Fruit fly (Drosophila melanogaster) whole organism, embryonic: ENCODE data around the gene CG11892.

ENCODE experiments used
- CG11398 ChIP-seq: fragments of 200-800 bp; sonication (Bioruptor generic); optimal IDR thresholded peaks from 2 replicates; lab custom pipeline; 2016; ENCODE audit warnings: missing biosample characterization, missing genetic modification characterization
- CG11456 ChIP-seq: fragments of 200-800 bp; sonication (Bioruptor generic); IDR thresholded peaks from 3 replicates; pipeline ENCODE4 v1.3.6; 2022; ENCODE audit warnings: missing biosample characterization, missing genetic modification characterization
- CG12769 ChIP-seq: fragments of 200-800 bp; sonication (Bioruptor generic); optimal IDR thresholded peaks from 2 replicates; lab custom pipeline; 2019; ENCODE audit warnings: missing biosample characterization, mild to moderate bottlenecking, missing genetic modification characterization, moderate library complexity
- CG13894 ChIP-seq: fragments of 200-800 bp; sonication (Bioruptor generic); optimal IDR thresholded peaks from 3 replicates; lab custom pipeline; 2018; ENCODE audit warnings: missing biosample characterization, mild to moderate bottlenecking, missing genetic modification characterization, moderate library complexity
- CG15514 ChIP-seq: fragments of 200-800 bp; sonication (Bioruptor generic); optimal IDR thresholded peaks from 3 replicates; lab custom pipeline; 2017; ENCODE audit warnings: missing biosample characterization, missing genetic modification characterization, mild to moderate bottlenecking, moderate library complexity, missing genetic modification reagents
- CG31224 ChIP-seq: fragments of 200-800 bp; sonication (Bioruptor generic); IDR thresholded peaks from 2 replicates; pipeline ENCODE4 v1.3.6; 2022; ENCODE audit warnings: missing biosample characterization, missing genetic modification characterization
- CG3407 ChIP-seq: fragments of 200-800 bp; sonication (Bioruptor generic); optimal IDR thresholded peaks from 2 replicates; lab custom pipeline; 2018; ENCODE audit warnings: missing biosample characterization, mild to moderate bottlenecking, missing genetic modification characterization
- CG34376 ChIP-seq: fragments of 200-800 bp; sonication (Bioruptor generic); optimal IDR thresholded peaks from 2 replicates; lab custom pipeline; 2018; ENCODE audit warnings: missing biosample characterization, mild to moderate bottlenecking, missing genetic modification characterization
- CG3995 ChIP-seq: fragments of 200-800 bp; sonication (Bioruptor generic); optimal IDR thresholded peaks from 3 replicates; lab custom pipeline; 2016; ENCODE audit warnings: missing biosample characterization, missing genetic modification characterization
- CG42726 ChIP-seq: fragments of 200-800 bp; sonication (Bioruptor generic); IDR thresholded peaks from 2 replicates; pipeline ENCODE4 v1.3.6; 2022; ENCODE audit warnings: missing biosample characterization, missing genetic modification characterization; ENCODE audit not compliant: partially characterized antibody
- CG6765 ChIP-seq: fragments of 200-800 bp; sonication (Bioruptor generic); optimal IDR thresholded peaks from 3 replicates; lab custom pipeline; 2017; ENCODE audit warnings: missing biosample characterization, mild to moderate bottlenecking, missing genetic modification characterization
- CG8290 ChIP-seq, 3 experiments: fragments of 200-800 bp; sonication (Bioruptor generic); optimal IDR thresholded peaks; 2 replicates each; lab custom pipeline; 2016 to 2019; ENCODE audit warnings: missing biosample characterization in 3 of 3, missing genetic modification characterization in 3 of 3, mild to moderate bottlenecking in 2 of 3, moderate library complexity in 1 of 3
- Eip74EF ChIP-seq, 2 experiments: fragments of 200-800 bp in 1 of 2; fragments of >200 bp in 1 of 2; sonication (Bioruptor generic) in 1 of 2; optimal IDR thresholded peaks; 2 replicates each; lab custom pipeline; 2017 to 2019; ENCODE audit warnings: missing biosample characterization in 2 of 2, missing genetic modification characterization in 2 of 2, mild to moderate bottlenecking in 1 of 2, moderate library complexity in 1 of 2
- Hr78 ChIP-seq, 2 experiments: fragments of 200-800 bp in 1 of 2; fragments of >200 bp in 1 of 2; sonication (Bioruptor generic) in 1 of 2; optimal IDR thresholded peaks; 2 replicates each; lab custom pipeline; 2017 to 2019; ENCODE audit warnings: missing biosample characterization in 2 of 2, missing genetic modification characterization in 2 of 2, mild to moderate bottlenecking in 1 of 2, moderate library complexity in 1 of 2
- Jarid2 ChIP-seq: fragments of 200-800 bp; sonication (Bioruptor generic); optimal IDR thresholded peaks from 3 replicates; lab custom pipeline; 2017; ENCODE audit warnings: mild to moderate bottlenecking, missing biosample characterization, missing genetic modification reagents, missing genetic modification characterization
- Side ChIP-seq: fragments of 200-800 bp; sonication (Bioruptor generic); optimal IDR thresholded peaks from 2 replicates; lab custom pipeline; 2016; ENCODE audit warnings: missing biosample characterization, missing genetic modification characterization
- TFAM ChIP-seq: fragments of 200-800 bp; sonication (Bioruptor generic); optimal IDR thresholded peaks from 2 replicates; lab custom pipeline; 2017; ENCODE audit warnings: missing biosample characterization, missing genetic modification characterization, inconsistent platforms
- Trl ChIP-seq, 3 experiments: fragments of >200 bp in 2 of 3; fragments of 200-800 bp in 1 of 3; sonication (Bioruptor generic) in 1 of 3; optimal IDR thresholded peaks; 2 replicates in 1 of 3; 3 replicates in 2 of 3; lab custom pipeline; 2016 to 2017; ENCODE audit warnings: missing biosample characterization in 1 of 3, missing genetic modification characterization in 1 of 3
- aop ChIP-seq: fragments of 200-800 bp; sonication (Bioruptor generic); IDR thresholded peaks from 2 replicates; pipeline ENCODE4 v1.3.6; 2022; ENCODE audit warnings: missing biosample characterization, missing genetic modification characterization
- cwo ChIP-seq: fragments of 200-800 bp; sonication (Bioruptor generic); optimal IDR thresholded peaks from 3 replicates; lab custom pipeline; 2017; ENCODE audit warnings: missing biosample characterization, missing genetic modification characterization, mild to moderate bottlenecking, moderate library complexity, missing genetic modification reagents
- exex ChIP-seq: fragments of 200-800 bp; sonication (Bioruptor generic); optimal IDR thresholded peaks from 4 replicates; lab custom pipeline; 2018; ENCODE audit warnings: missing biosample characterization, mild to moderate bottlenecking, missing genetic modification characterization, moderate library complexity
- ftz-f1 ChIP-seq: fragments of 200-800 bp; sonication (Bioruptor generic); optimal IDR thresholded peaks from 2 replicates; lab custom pipeline; 2016; ENCODE audit warnings: missing biosample characterization, missing genetic modification characterization
- h ChIP-seq: fragments of >200 bp; optimal IDR thresholded peaks from 2 replicates; lab custom pipeline; 2017
- knrl ChIP-seq: fragments of 200-800 bp; sonication (Bioruptor generic); IDR thresholded peaks from 3 replicates; pipeline ENCODE4 v1.3.6; 2022; ENCODE audit warnings: missing biosample characterization, missing genetic modification characterization; ENCODE audit not compliant: partially characterized antibody
- lab ChIP-seq: fragments of 200-800 bp; sonication (Bioruptor generic); optimal IDR thresholded peaks from 3 replicates; lab custom pipeline; 2017; ENCODE audit warnings: missing biosample characterization, missing genetic modification characterization, mild to moderate bottlenecking, moderate library complexity, missing genetic modification reagents
- lbe ChIP-seq: fragments of 200-800 bp; sonication (Bioruptor generic); optimal IDR thresholded peaks from 2 replicates; lab custom pipeline; 2016; ENCODE audit warnings: missing biosample characterization, mild to moderate bottlenecking, missing genetic modification characterization
- mirr ChIP-seq: fragments of 200-800 bp; sonication (Bioruptor generic); optimal IDR thresholded peaks from 3 replicates; lab custom pipeline; 2018; ENCODE audit warnings: missing biosample characterization, mild to moderate bottlenecking, missing genetic modification characterization
- odd ChIP-seq: fragments of 200-800 bp; sonication (Bioruptor generic); optimal IDR thresholded peaks from 2 replicates; lab custom pipeline; 2017; ENCODE audit warnings: missing biosample characterization, mild to moderate bottlenecking, missing genetic modification characterization
- psq ChIP-seq: fragments of 200-800 bp; sonication (Bioruptor generic); optimal IDR thresholded peaks from 2 replicates; lab custom pipeline; 2017; ENCODE audit warnings: missing biosample characterization, missing genetic modification characterization
- sd ChIP-seq: fragments of 200-800 bp; sonication (Bioruptor generic); optimal IDR thresholded peaks from 3 replicates; lab custom pipeline; 2018; ENCODE audit warnings: missing biosample characterization, mild to moderate bottlenecking, missing genetic modification characterization, moderate library complexity
- sob ChIP-seq: fragments of 200-800 bp; sonication (Bioruptor generic); IDR thresholded peaks from 2 replicates; pipeline ENCODE4 v1.3.6; 2022; ENCODE audit warnings: missing biosample characterization, missing genetic modification characterization
- sug ChIP-seq: fragments of 200-800 bp; optimal IDR thresholded peaks from 2 replicates; lab custom pipeline; 2019; ENCODE audit warnings: missing biosample characterization, mild to moderate bottlenecking, missing genetic modification characterization, moderate library complexity
- unc-4 ChIP-seq: fragments of 200-800 bp; sonication (Bioruptor generic); IDR thresholded peaks from 2 replicates; pipeline ENCODE4 v1.3.6; 2022; ENCODE audit warnings: missing biosample characterization, missing genetic modification characterization; ENCODE audit not compliant: partially characterized antibody
- z ChIP-seq: fragments of 200-800 bp; sonication (Bioruptor generic); IDR thresholded peaks from 3 replicates; pipeline ENCODE4 v1.3.6; 2022; ENCODE audit warnings: missing biosample characterization, missing genetic modification characterization

CG11892 gene

dm6 chr3R:25302239-25302638 lies 20.9 kb downstream of the CG11892 start, which contains the start of gene CG31370:
CG31370 (plus strand) TSS chr3R:25302464.
- TF ChIP-seq lbe (peak; percentile 30), CG11398 (GFP tag; lab: Kevin White, UChicago) (no peak)

dm6 chr3R:25303857-25304440 lies 22.6 kb downstream of the CG11892 start, which contains the start of gene CG31436:
CG31436 (plus strand) TSS chr3R:25304137.
- TF ChIP-seq CG15514 (GFP tag; lab: Kevin White, UChicago): peak; percentile 12
- TF ChIP-seq lab: peak; percentile 9
- no peak for TF ChIP-seq CG3995 (GFP tag; lab: Kevin White, UChicago)
- TF ChIP-seq Trl (optimal IDR thresholded peaks at IDR 0.05; lab: Kevin White, UChicago): peak; percentile 44 to 82
- TF ChIP-seq Trl (GFP tag; optimal IDR thresholded peaks at IDR 0.05; lab: Kevin White, UChicago): no peak
- TF ChIP-seq lbe: peak; percentile 42
- peak; percentile 29 for TF ChIP-seq CG34376 (GFP tag; lab: Kevin White, UChicago)
- no peak for TF ChIP-seq h
- no peak for TF ChIP-seq knrl (GFP tag; lab: Robert Waterston, UW)
- no peak for TF ChIP-seq CG8290 (GFP tag; optimal IDR thresholded peaks at IDR 0.05; lab: Kevin White, UChicago)
- TF ChIP-seq CG8290 (tag; optimal IDR thresholded peaks at IDR 0.05; lab: Kevin White, UChicago): peak in 1 of 2 experiments; percentile 11
- peak; percentile 73 for TF ChIP-seq Jarid2 (GFP tag; lab: Kevin White, UChicago)
- TF ChIP-seq exex (tag; lab: Kevin White, UChicago): peak; percentile 42
- no peak for TF ChIP-seq psq (GFP tag; lab: Kevin White, UChicago)
- TF ChIP-seq CG42726 (GFP tag; lab: Robert Waterston, UW): no peak
- no peak for TF ChIP-seq CG11456 (GFP tag; lab: Robert Waterston, UW)
- peak in 1 of 2 experiments; percentile 82 for TF ChIP-seq Hr78 (GFP tag; optimal IDR thresholded peaks at IDR 0.05; lab: Kevin White, UChicago)
- TF ChIP-seq cwo: no peak
- no peak for TF ChIP-seq TFAM (GFP tag; lab: Kevin White, UChicago)
- no peak for TF ChIP-seq sob (GFP tag; lab: Robert Waterston, UW)
- peak; percentile 47 for TF ChIP-seq sug (tag; lab: Kevin White, UChicago)
- TF ChIP-seq odd (GFP tag; lab: Kevin White, UChicago): no peak
- peak; percentile 41; the same call in 1 of the 3 replicates for TF ChIP-seq z
- no peak for TF ChIP-seq CG3407 (GFP tag; lab: Kevin White, UChicago)
- no peak for TF ChIP-seq CG6765
- TF ChIP-seq CG13894 (tag; lab: Kevin White, UChicago): peak; percentile 36
- peak; percentile 35 for TF ChIP-seq sd (tag; lab: Kevin White, UChicago)
- no peak for TF ChIP-seq Side
- TF ChIP-seq CG31224: no peak
- no peak for TF ChIP-seq aop (GFP tag; lab: Robert Waterston, UW)
- peak; percentile 30 for TF ChIP-seq mirr (GFP tag; lab: Kevin White, UChicago)
- peak in 1 of 2 experiments; percentile 18 for TF ChIP-seq Eip74EF (GFP tag; optimal IDR thresholded peaks at IDR 0.05; lab: Kevin White, UChicago)
- TF ChIP-seq CG12769 (tag; lab: Kevin White, UChicago): peak; percentile 67
- TF ChIP-seq unc-4 (GFP tag; lab: Robert Waterston, UW): no peak
- TF ChIP-seq ftz-f1 (GFP tag; lab: Kevin White, UChicago): peak; percentile 92
